Fruit fly (Drosophila melanogaster): ENCODE data around the gene CG45081.

Gene CG45081

DNA sequence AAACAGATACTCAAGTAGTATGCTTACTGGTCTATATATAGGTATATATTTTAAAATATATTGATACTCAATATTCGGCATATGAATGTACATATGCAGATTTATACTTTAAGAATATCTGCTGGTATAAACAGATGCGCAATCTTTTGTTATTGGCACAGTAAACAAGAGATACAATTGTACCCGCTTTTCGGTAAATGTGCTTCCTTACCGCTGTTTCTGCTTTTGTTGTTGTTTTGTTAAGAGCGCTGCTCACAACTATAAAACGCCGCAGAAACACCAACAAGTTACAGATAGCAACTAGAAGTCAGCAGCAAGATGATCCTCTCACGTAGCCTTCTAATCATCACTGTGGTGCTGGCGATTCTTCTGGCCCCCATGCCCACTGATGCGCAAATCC lies at the start of gene CG45081:
CG45081 (plus strand) TSS at position 301 of the 400 bp plus-strand sequence.
- TF ChIP-seq esn (GFP tag; optimal IDR thresholded peaks at IDR 0.05) = peak; percentile 4
- TF ChIP-seq CG8119 (GFP tag; IDR thresholded peaks at IDR 0.05) = no peak
- TF ChIP-seq Eip78C (GFP tag) = peak; percentile 63

DNA sequence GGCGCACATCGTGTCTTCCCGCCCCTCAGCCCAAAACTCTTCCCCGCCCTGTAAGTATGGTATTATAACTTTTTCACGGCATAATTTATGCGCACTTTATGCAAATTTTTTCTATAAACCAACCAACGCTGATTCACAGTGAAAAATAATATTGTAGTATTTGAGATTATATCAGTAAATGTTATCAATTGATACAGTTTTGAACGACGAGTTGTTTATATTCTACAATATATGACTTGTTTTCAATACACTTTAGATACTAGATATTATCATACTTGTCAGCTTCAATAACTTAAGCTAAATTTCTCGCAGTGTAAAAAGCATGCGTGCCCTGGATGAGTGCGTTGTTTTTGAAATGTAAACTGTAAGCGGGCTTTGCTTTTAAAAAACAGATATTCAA lies 49.5 kb upstream of the CG45081 start:
- TF ChIP-seq OdsH (GFP tag; optimal IDR thresholded peaks at IDR 0.05) (no peak), eg (GFP tag; IDR thresholded peaks at IDR 0.05) (0 out of 3 replicates have a peak, but pooled peaks have one; percentile 20), Eip93F (GFP tag; optimal IDR thresholded peaks at IDR 0.05) (no peak), cyc (GFP tag; optimal IDR thresholded peaks at IDR 0.05) (no peak), CG11762 (GFP tag; optimal IDR thresholded peaks at IDR 0.05; ENCODE audit: insufficient read depth) (no peak), CG11294 (GFP tag; IDR thresholded peaks at IDR 0.05) (no peak), achi (GFP tag; optimal IDR thresholded peaks at IDR 0.05) (no peak), CG3032 (tag; optimal IDR thresholded peaks at IDR 0.05) (peak; percentile 24), svp (GFP tag) (peak; percentile 5), CG8632 (GFP tag; optimal IDR thresholded peaks at IDR 0.05) (no peak), fkh (GFP tag; optimal IDR thresholded peaks at IDR 0.05) (no peak), Hr4 (GFP tag; optimal IDR thresholded peaks at IDR 0.05) (peak; percentile 2), CG6163 (GFP tag; IDR thresholded peaks at IDR 0.05) (no peak), fd85E (GFP tag; optimal IDR thresholded peaks at IDR 0.05) (no peak), CG16779 (tag; optimal IDR thresholded peaks at IDR 0.05) (no peak), CG6792 (GFP tag; optimal IDR thresholded peaks at IDR 0.05) (no peak), dsx (GFP tag; optimal IDR thresholded peaks at IDR 0.05; ENCODE audit: poor library complexity, severe bottlenecking) (no peak), acj6 (GFP tag; optimal IDR thresholded peaks at IDR 0.05) (no peak), CG8119 (GFP tag; IDR thresholded peaks at IDR 0.05) (no peak), topi (GFP tag; optimal IDR thresholded peaks at IDR 0.05) (no peak), CG3919 (GFP tag; optimal IDR thresholded peaks at IDR 0.05) (peak; percentile 14), CG11902 (GFP tag; optimal IDR thresholded peaks at IDR 0.05) (no peak), Ets21C (GFP tag; optimal IDR thresholded peaks at IDR 0.05) (no peak), Sox102F (GFP tag; optimal IDR thresholded peaks at IDR 0.05) (no peak), ss (GFP tag; optimal IDR thresholded peaks at IDR 0.05) (no peak), Lpt (GFP tag; optimal IDR thresholded peaks at IDR 0.05) (no peak), CG15336 (GFP tag; IDR thresholded peaks at IDR 0.05) (no peak), CG9139 (GFP tag; optimal IDR thresholded peaks at IDR 0.05) (no peak), CG10631 (GFP tag; optimal IDR thresholded peaks at IDR 0.05) (no peak), Sox15 (GFP tag; optimal IDR thresholded peaks at IDR 0.05) (no peak), Ets96B (tag; optimal IDR thresholded peaks at IDR 0.05) (peak; percentile 8), Eip75B (GFP tag; optimal IDR thresholded peaks at IDR 0.05) (no peak), spab (GFP tag; optimal IDR thresholded peaks at IDR 0.05) (no peak), dac (GFP tag; optimal IDR thresholded peaks at IDR 0.05) (no peak), vri (GFP tag; optimal IDR thresholded peaks at IDR 0.05) (no peak), CG7368 (GFP tag; optimal IDR thresholded peaks at IDR 0.05) (no peak), CG34406 (GFP tag; optimal IDR thresholded peaks at IDR 0.05) (no peak), net (GFP tag; optimal IDR thresholded peaks at IDR 0.05) (no peak), CG6854 (GFP tag; optimal IDR thresholded peaks at IDR 0.05) (no peak), CG8319 (GFP tag; optimal IDR thresholded peaks at IDR 0.05) (no peak), CG1621 (tag; optimal IDR thresholded peaks at IDR 0.05) (no peak), Met (GFP tag; optimal IDR thresholded peaks at IDR 0.05) (no peak), pdm3 (GFP tag; optimal IDR thresholded peaks at IDR 0.05) (no peak), Blimp-1 (GFP tag; optimal IDR thresholded peaks at IDR 0.05) (no peak), Sox14 (GFP tag; optimal IDR thresholded peaks at IDR 0.05) (no peak), Gug (GFP tag; IDR thresholded peaks at IDR 0.05) (no peak), Eip78C (GFP tag) (peak; percentile 44), Hr39 (GFP tag; optimal IDR thresholded peaks at IDR 0.05) (no peak), CG6808 (GFP tag; optimal IDR thresholded peaks at IDR 0.05) (no peak), CG31627 (GFP tag; optimal IDR thresholded peaks at IDR 0.05) (no peak)

All from whole organism, prepupa.